Fruit fly (Drosophila melanogaster): ENCODE data around the gene MED19.

dm6 chr3L:17804511-17804910 lies 41.8 kb downstream of the MED19 start, which contains the start of gene ais:
- TF ChIP-seq psq (optimal IDR thresholded peaks at IDR 0.05) = no peak
- TF ChIP-seq usp (GFP tag; optimal IDR thresholded peaks at IDR 0.05) = no peak
- no peak for TF ChIP-seq Dll (optimal IDR thresholded peaks at IDR 0.05)

Measured in whole organism.